Worm (Caenorhabditis elegans) whole organism, young adult: ENCODE measurements around the gene srh-229.

Source experiments
- B0019.2 ChIP-seq: fragments of 200-800 bp; sonication (Bioruptor generic); conservative IDR thresholded peaks from 2 replicates; pipeline ENCODE4 v1.3.6; 2022; ENCODE audit warnings: missing genetic modification reagents, missing genetic modification characterization, missing compliant biosample characterization
- B0035.1 ChIP-seq: sonication (generic microtip); optimal IDR thresholded peaks from 2 replicates; lab custom pipeline; 2016; ENCODE audit warnings: missing genetic modification characterization, mild to moderate bottlenecking, missing compliant biosample characterization, missing genotype, missing genetic modification reagents
- B0336.3 ChIP-seq: fragments of 200-800 bp; sonication (Bioruptor generic); IDR thresholded peaks from 2 replicates; pipeline ENCODE4 v1.3.6; 2022; ENCODE audit warnings: missing genetic modification characterization, missing compliant biosample characterization
- C06A6.2 ChIP-seq: fragments of 200-800 bp; sonication (Bioruptor generic); conservative IDR thresholded peaks from 2 replicates; pipeline ENCODE4 v1.3.6; 2022; ENCODE audit warnings: missing genetic modification characterization, missing compliant biosample characterization
- D2030.7 ChIP-seq: fragments of 200-800 bp; sonication (Bioruptor generic); IDR thresholded peaks from 2 replicates; pipeline ENCODE4 v1.3.6; 2022; ENCODE audit warnings: missing genetic modification reagents, missing genetic modification characterization, missing compliant biosample characterization
- F10E7.11 ChIP-seq: sonication (generic microtip); optimal IDR thresholded peaks from 2 replicates; lab custom pipeline; 2017; ENCODE audit warnings: mild to moderate bottlenecking, missing genetic modification characterization, moderate library complexity, missing compliant biosample characterization
- F33H1.4 ChIP-seq: fragments of 200-800 bp; sonication (Bioruptor generic); IDR thresholded peaks from 2 replicates; pipeline ENCODE4 v1.3.6; 2022; ENCODE audit warnings: missing genetic modification reagents, missing genetic modification characterization, missing compliant biosample characterization
- F49E8.2 ChIP-seq: sonication (generic microtip); optimal IDR thresholded peaks from 3 replicates; lab custom pipeline; 2017; ENCODE audit warnings: missing genetic modification characterization, mild to moderate bottlenecking, missing compliant biosample characterization, antibody characterized with exemption, moderate library complexity; ENCODE audit not compliant: insufficient read depth
- K11D2.4 ChIP-seq: fragments of 200-800 bp; sonication (Bioruptor generic); IDR thresholded peaks from 2 replicates; pipeline ENCODE4 v1.3.6; 2022; ENCODE audit warnings: missing genetic modification reagents, missing genetic modification characterization, missing compliant biosample characterization
- T07F8.4 ChIP-seq: sonication (generic microtip); optimal IDR thresholded peaks from 2 replicates; lab custom pipeline; 2016; ENCODE audit warnings: mild to moderate bottlenecking, missing genetic modification characterization, moderate library complexity, missing compliant biosample characterization
- Y53F4B.3 ChIP-seq: fragments of 200-800 bp; sonication (Bioruptor generic); IDR thresholded peaks from 2 replicates; pipeline ENCODE4 v1.3.6; 2022; ENCODE audit warnings: missing genetic modification reagents, missing genetic modification characterization, missing compliant biosample characterization
- akir-1 ChIP-seq: fragments of 200-800 bp; sonication (Bioruptor generic); optimal IDR thresholded peaks from 2 replicates; lab custom pipeline; 2018; ENCODE audit warnings: mild to moderate bottlenecking, missing genetic modification characterization, moderate library complexity, missing compliant biosample characterization
- aptf-2 ChIP-seq: fragments of 200-800 bp; sonication (Bioruptor generic); conservative IDR thresholded peaks from 2 replicates; pipeline ENCODE4 v1.3.6; 2022; ENCODE audit warnings: missing genetic modification reagents, missing genetic modification characterization, missing compliant biosample characterization
- atf-7 ChIP-seq: sonication (generic microtip); optimal IDR thresholded peaks from 2 replicates; lab custom pipeline; 2017; ENCODE audit warnings: mild to moderate bottlenecking, missing genetic modification characterization, missing compliant biosample characterization
- athp-1 ChIP-seq: sonication (generic microtip); optimal IDR thresholded peaks from 2 replicates; lab custom pipeline; 2017; ENCODE audit warnings: mild to moderate bottlenecking, missing genetic modification characterization, missing compliant biosample characterization
- attf-3 ChIP-seq: fragments of 200-800 bp; sonication (Bioruptor generic); conservative IDR thresholded peaks from 2 replicates; pipeline ENCODE4 v1.3.6; 2022; ENCODE audit warnings: missing genetic modification reagents, missing genetic modification characterization, missing compliant biosample characterization
- ceh-58 ChIP-seq: fragments of 200-800 bp; sonication (Bioruptor generic); IDR thresholded peaks from 2 replicates; pipeline ENCODE4 v1.3.6; 2022; ENCODE audit warnings: missing genetic modification characterization, missing compliant biosample characterization
- ceh-91 ChIP-seq: fragments of 200-800 bp; sonication (Bioruptor generic); IDR thresholded peaks from 2 replicates; pipeline ENCODE4 v1.3.6; 2022; ENCODE audit warnings: missing genetic modification reagents, missing genetic modification characterization, missing compliant biosample characterization
- die-1 ChIP-seq: sonication (generic microtip); optimal IDR thresholded peaks from 2 replicates; lab custom pipeline; 2016; ENCODE audit warnings: missing genotype, mild to moderate bottlenecking, missing genetic modification characterization, missing compliant biosample characterization
- dpff-1 ChIP-seq: sonication (generic microtip); optimal IDR thresholded peaks from 2 replicates; lab custom pipeline; 2017; ENCODE audit warnings: mild to moderate bottlenecking, missing genetic modification characterization, missing compliant biosample characterization
- egl-44 ChIP-seq: fragments of 200-800 bp; sonication (Bioruptor generic); IDR thresholded peaks from 2 replicates; pipeline ENCODE4 v1.3.6; 2022; ENCODE audit warnings: missing genetic modification reagents, missing genetic modification characterization, missing compliant biosample characterization
- ekl-4 ChIP-seq: fragments of 200-800 bp; sonication (Bioruptor generic); IDR thresholded peaks from 2 replicates; pipeline ENCODE4 v1.3.6; 2022; ENCODE audit warnings: missing genetic modification reagents, missing genetic modification characterization, missing compliant biosample characterization
- him-1 ChIP-seq: sonication (generic microtip); optimal IDR thresholded peaks from 2 replicates; lab custom pipeline; 2016; ENCODE audit warnings: missing genotype, missing genetic modification reagents, missing genetic modification characterization, missing compliant biosample characterization
- hlh-12 ChIP-seq: sonication (generic microtip); optimal IDR thresholded peaks from 2 replicates; lab custom pipeline; 2016; ENCODE audit warnings: missing genetic modification characterization, missing compliant biosample characterization
- let-607 ChIP-seq, 2 experiments: fragments of 200-800 bp in 1 of 2; sonication (Bioruptor generic) in 1 of 2; sonication (generic microtip) in 1 of 2; optimal IDR thresholded peaks; 2 replicates each; lab custom pipeline; 2016 to 2018; ENCODE audit warnings: mild to moderate bottlenecking in 2 of 2, missing compliant biosample characterization in 2 of 2, missing genetic modification characterization in 2 of 2, moderate library complexity in 2 of 2, missing genotype in 1 of 2
- lin-40 ChIP-seq: sonication (generic microtip); optimal IDR thresholded peaks from 2 replicates; lab custom pipeline; 2016; ENCODE audit warnings: missing genetic modification characterization, mild to moderate bottlenecking, missing compliant biosample characterization, missing genotype, missing genetic modification reagents
- lir-1 ChIP-seq: fragments of 200-800 bp; sonication (Bioruptor generic); conservative IDR thresholded peaks from 2 replicates; pipeline ENCODE4 v1.3.6; 2022; ENCODE audit warnings: missing genetic modification reagents, missing genetic modification characterization, missing compliant biosample characterization
- lsl-1 ChIP-seq: fragments of 200-800 bp; sonication (Bioruptor generic); optimal IDR thresholded peaks from 2 replicates; lab custom pipeline; 2018; ENCODE audit warnings: mild to moderate bottlenecking, missing genetic modification characterization, moderate library complexity, missing compliant biosample characterization
- lsy-27 ChIP-seq: sonication (generic microtip); optimal IDR thresholded peaks from 2 replicates; lab custom pipeline; 2017; ENCODE audit warnings: missing genetic modification characterization, mild to moderate bottlenecking, missing compliant biosample characterization, antibody characterized with exemption, missing genotype, borderline replicate concordance; ENCODE audit not compliant: insufficient read depth
- madf-6 ChIP-seq: fragments of 200-800 bp; sonication (Bioruptor generic); IDR thresholded peaks from 2 replicates; pipeline ENCODE4 v1.3.6; 2022; ENCODE audit warnings: missing genetic modification reagents, missing genetic modification characterization, missing compliant biosample characterization
- mel-28 ChIP-seq: sonication (generic microtip); optimal IDR thresholded peaks from 2 replicates; lab custom pipeline; 2016; ENCODE audit warnings: borderline replicate concordance, mild to moderate bottlenecking, missing genetic modification characterization, missing compliant biosample characterization
- mxl-1 ChIP-seq: sonication (generic microtip); optimal IDR thresholded peaks from 2 replicates; lab custom pipeline; 2016; ENCODE audit warnings: missing genetic modification characterization, missing compliant biosample characterization
- nfya-1 ChIP-seq: sonication (generic microtip); optimal IDR thresholded peaks from 2 replicates; lab custom pipeline; 2017; ENCODE audit warnings: antibody characterized with exemption, missing compliant biosample characterization, missing genetic modification characterization, borderline replicate concordance; ENCODE audit not compliant: insufficient read depth
- nhr-179 ChIP-seq: sonication (generic microtip); optimal IDR thresholded peaks from 2 replicates; lab custom pipeline; 2016; ENCODE audit warnings: mild to moderate bottlenecking, missing genetic modification characterization, missing compliant biosample characterization
- pbrm-1 ChIP-seq: fragments of 200-800 bp; sonication (Bioruptor generic); IDR thresholded peaks from 2 replicates; pipeline ENCODE4 v1.3.6; 2022; ENCODE audit warnings: missing genetic modification reagents, missing genetic modification characterization, missing compliant biosample characterization
- pha-4 ChIP-seq: fragments of 150-350 bp; sonication (generic microtip); optimal IDR thresholded peaks from 2 replicates; lab custom pipeline; 2014; ENCODE audit warnings: missing biosample characterization, missing genetic modification reagents, missing genetic modification characterization
- rcor-1 ChIP-seq: fragments of 200-800 bp; sonication (Bioruptor generic); IDR thresholded peaks from 2 replicates; pipeline ENCODE4 v1.3.6; 2022; ENCODE audit warnings: missing genetic modification reagents, missing genetic modification characterization, missing compliant biosample characterization
- rec-8 ChIP-seq, 2 experiments: sonication (generic microtip); optimal IDR thresholded peaks; 2 replicates each; lab custom pipeline; 2016; ENCODE audit warnings: mild to moderate bottlenecking in 2 of 2, missing genetic modification characterization in 2 of 2, missing genetic modification reagents in 2 of 2, missing genotype in 2 of 2, missing biosample characterization in 1 of 2, missing compliant biosample characterization in 1 of 2, moderate library complexity in 1 of 2
- repo-1 ChIP-seq: sonication (generic microtip); optimal IDR thresholded peaks from 2 replicates; lab custom pipeline; 2017; ENCODE audit warnings: mild to moderate bottlenecking, missing genetic modification characterization, missing compliant biosample characterization
- snpc-4 ChIP-seq, 5 experiments: fragments of 150-350 bp in 1 of 5; sonication (generic microtip) in 4 of 5; optimal IDR thresholded peaks; 2 replicates each; lab custom pipeline; 2014 to 2018; ENCODE audit warnings: missing genetic modification characterization in 5 of 5, missing biosample characterization in 3 of 5, antibody characterized with exemption in 2 of 5, mild to moderate bottlenecking in 2 of 5, missing compliant biosample characterization in 2 of 5, missing genotype in 2 of 5, moderate library complexity in 2 of 5, missing genetic modification reagents in 1 of 5
- tbx-9 ChIP-seq: sonication (generic microtip); optimal IDR thresholded peaks from 2 replicates; lab custom pipeline; 2016; ENCODE audit warnings: borderline replicate concordance, missing genetic modification characterization, inconsistent platforms, missing compliant biosample characterization
- tlf-1 ChIP-seq: fragments of 200-800 bp; sonication (Bioruptor generic); optimal IDR thresholded peaks from 2 replicates; lab custom pipeline; 2018; ENCODE audit warnings: mild to moderate bottlenecking, missing genetic modification characterization, missing compliant biosample characterization
- unc-62 ChIP-seq: fragments of 150-350 bp; optimal IDR thresholded peaks from 2 replicates; lab custom pipeline; 2014; ENCODE audit warnings: missing biosample characterization, missing genetic modification reagents, missing genetic modification characterization
- xnd-1 ChIP-seq: sonication (generic microtip); optimal IDR thresholded peaks from 2 replicates; lab custom pipeline; 2016; ENCODE audit warnings: missing genotype, missing genetic modification reagents, missing genetic modification characterization, missing compliant biosample characterization
- zim-3 ChIP-seq: sonication (generic microtip); optimal IDR thresholded peaks from 2 replicates; lab custom pipeline; 2017; ENCODE audit warnings: mild to moderate bottlenecking, missing genetic modification characterization, moderate library complexity, missing compliant biosample characterization
- ztf-25 ChIP-seq: fragments of 200-800 bp; sonication (Bioruptor generic); IDR thresholded peaks from 2 replicates; pipeline ENCODE4 v1.3.6; 2022; ENCODE audit warnings: missing genetic modification reagents, missing genetic modification characterization, missing compliant biosample characterization
- ztf-3 ChIP-seq: fragments of 200-800 bp; sonication (Bioruptor generic); optimal IDR thresholded peaks from 2 replicates; lab custom pipeline; 2018; ENCODE audit warnings: mild to moderate bottlenecking, missing genetic modification characterization, missing compliant biosample characterization

srh-229 gene

DNA sequence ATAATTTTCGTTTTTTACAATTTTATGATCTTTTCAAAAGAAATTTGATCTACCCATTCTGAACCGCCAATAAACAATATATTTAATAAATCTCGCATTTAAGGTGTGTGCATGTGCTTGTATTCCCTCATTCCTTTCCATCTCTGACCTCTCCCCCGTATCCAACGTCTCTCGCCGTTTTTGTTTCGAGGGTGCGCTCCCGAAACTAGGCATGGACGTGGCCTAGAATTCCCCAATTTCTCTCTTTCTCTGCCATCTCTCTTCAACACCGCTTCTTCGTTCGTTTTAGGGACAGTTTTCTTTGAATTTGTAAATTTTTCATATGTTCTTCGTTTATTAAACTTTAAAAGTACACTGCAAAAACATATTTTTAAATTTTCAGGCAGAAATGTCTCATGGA, 38.7 kb downstream of the srh-229 start, which contains the start of gene F25E5.1 (continued):
- TF ChIP-seq lsy-27 (no peak), T07F8.4 (tag; lab: Kevin White, UChicago) (no peak), K11D2.4 (no peak), lir-1 (GFP tag; lab: Robert Waterston, UW) (no peak), dpff-1 (tag; lab: Kevin White, UChicago) (no peak), athp-1 (tag; lab: Kevin White, UChicago) (peak; percentile 61), tbx-9 (tag; lab: Kevin White, UChicago) (no peak), mel-28 (tag; lab: Kevin White, UChicago) (no peak), nfya-1 (tag; lab: Kevin White, UChicago) (no peak), pbrm-1 (GFP tag; lab: Robert Waterston, UW) (peak; percentile 68; the same call in 1 of the 2 replicates), let-607 (tag; optimal IDR thresholded peaks at IDR 0.05; lab: Kevin White, UChicago) (no peak), Y53F4B.3 (GFP tag; lab: Robert Waterston, UW) (no peak), madf-6 (GFP tag; lab: Robert Waterston, UW) (no peak; the same call in 1 of the 2 replicates), nhr-179 (tag; lab: Kevin White, UChicago) (no peak), rec-8 (tag; optimal IDR thresholded peaks at IDR 0.05; lab: Kevin White, UChicago) (no peak), aptf-2 (GFP tag; lab: Robert Waterston, UW) (no peak), ekl-4 (GFP tag; lab: Robert Waterston, UW) (0 out of 2 replicates have a peak, but pooled peaks have one; percentile 27), lin-40 (tag; lab: Kevin White, UChicago) (no peak), ceh-91 (GFP tag; lab: Robert Waterston, UW) (no peak), ztf-3 (GFP tag; lab: Kevin White, UChicago) (no peak), B0035.1 (tag; lab: Kevin White, UChicago) (no peak), attf-3 (GFP tag; lab: Robert Waterston, UW) (0 out of 2 replicates have a peak, but pooled peaks have one; percentile 15), ztf-25 (GFP tag; lab: Robert Waterston, UW) (no peak), D2030.7 (GFP tag; lab: Robert Waterston, UW) (no peak), ceh-58 (no peak), zim-3 (tag; lab: Kevin White, UChicago) (no peak), lsl-1 (GFP tag; lab: Kevin White, UChicago) (no peak), rcor-1 (GFP tag; lab: Robert Waterston, UW) (0 out of 2 replicates have a peak, but pooled peaks have one; percentile 32), tlf-1 (no peak), unc-62 (no peak), hlh-12 (tag; lab: Kevin White, UChicago) (no peak), mxl-1 (tag; lab: Kevin White, UChicago) (no peak), F33H1.4 (GFP tag; lab: Robert Waterston, UW) (no peak), B0336.3 (GFP tag; lab: Robert Waterston, UW) (no peak), F49E8.2 (tag; lab: Kevin White, UChicago) (no peak), die-1 (tag; lab: Kevin White, UChicago) (no peak), B0019.2 (GFP tag; lab: Robert Waterston, UW) (no peak), him-1 (tag; lab: Kevin White, UChicago) (no peak), repo-1 (tag; lab: Kevin White, UChicago) (no peak), C06A6.2 (GFP tag; lab: Robert Waterston, UW) (no peak), F10E7.11 (tag; lab: Kevin White, UChicago) (no peak), snpc-4 (GFP tag; optimal IDR thresholded peaks at IDR 0.05; lab: Kevin White, UChicago) (no peak), snpc-4 (tag; optimal IDR thresholded peaks at IDR 0.05; lab: Kevin White, UChicago) (peak in 1 of 4 experiments; percentile 43), atf-7 (tag; lab: Kevin White, UChicago) (no peak), pha-4 (tag; lab: Kevin White, UChicago) (no peak), akir-1 (GFP tag; lab: Kevin White, UChicago) (no peak), egl-44 (GFP tag; lab: Robert Waterston, UW) (no peak), xnd-1 (tag; lab: Kevin White, UChicago) (peak; percentile 15)
